Worm (Caenorhabditis elegans) whole organism, L4 larva: ENCODE results near the gene C15B12.4.

Source experiments
- T20F7.1 ChIP-seq: fragments of 200-800 bp; sonication (Bioruptor generic); optimal IDR thresholded peaks from 2 replicates; lab custom pipeline; 2018; ENCODE audit warnings: mild to moderate bottlenecking, missing genetic modification characterization, missing compliant biosample characterization
- T26A8.4 ChIP-seq: fragments of 200-800 bp; sonication (Bioruptor generic); IDR thresholded peaks from 2 replicates; pipeline ENCODE4 v1.3.6; 2022; ENCODE audit warnings: missing genetic modification characterization, missing compliant biosample characterization
- aha-1 ChIP-seq: fragments of 150-350 bp; peaks from one replicate; lab custom pipeline; 2014; ENCODE audit warnings: missing biosample characterization, missing genetic modification characterization
- ceh-44 ChIP-seq: fragments of 200-800 bp; sonication (Bioruptor generic); IDR thresholded peaks from 2 replicates; pipeline ENCODE4 v1.3.6; 2022; ENCODE audit warnings: missing genetic modification reagents, missing genetic modification characterization, missing compliant biosample characterization
- ces-1 ChIP-seq: fragments of 150-350 bp; sonication (generic microtip); optimal IDR thresholded peaks from 4 replicates; lab custom pipeline; 2014; ENCODE audit warnings: missing biosample characterization, missing genetic modification reagents, missing genetic modification characterization
- cey-2 ChIP-seq: sonication (generic microtip); optimal IDR thresholded peaks from 3 replicates; lab custom pipeline; 2017; ENCODE audit warnings: missing genetic modification characterization, mild to moderate bottlenecking, missing compliant biosample characterization, antibody characterized with exemption, borderline replicate concordance; ENCODE audit not compliant: insufficient read depth
- daf-16 ChIP-seq, 3 experiments: sonication (generic microtip); optimal IDR thresholded peaks; 2 replicates each; lab custom pipeline; 2016 to 2017; ENCODE audit warnings: missing genetic modification characterization in 3 of 3, missing genetic modification reagents in 3 of 3, mild to moderate bottlenecking in 2 of 3, missing compliant biosample characterization in 2 of 3, missing biosample characterization in 1 of 3, moderate library complexity in 1 of 3
- daf-19 ChIP-seq: fragments of 200-800 bp; sonication (Bioruptor generic); conservative IDR thresholded peaks from 2 replicates; pipeline ENCODE4 v1.3.6; 2022; ENCODE audit warnings: missing genetic modification characterization, missing compliant biosample characterization
- dmd-6 ChIP-seq: fragments of 200-800 bp; sonication (Bioruptor generic); IDR thresholded peaks from 2 replicates; pipeline ENCODE4 v1.3.6; 2022; ENCODE audit warnings: missing genetic modification reagents, missing genetic modification characterization, missing compliant biosample characterization
- dmd-8 ChIP-seq: fragments of 200-800 bp; sonication (Bioruptor generic); IDR thresholded peaks from 2 replicates; pipeline ENCODE4 v1.3.6; 2022; ENCODE audit warnings: missing genetic modification characterization, missing compliant biosample characterization
- dpl-1 ChIP-seq: fragments of 150-350 bp; optimal IDR thresholded peaks from 2 replicates; lab custom pipeline; 2014; ENCODE audit warnings: missing biosample characterization, missing genetic modification reagents, missing genetic modification characterization
- dve-1 ChIP-seq: sonication (generic microtip); optimal IDR thresholded peaks from 2 replicates; lab custom pipeline; 2017; ENCODE audit warnings: antibody characterized with exemption, mild to moderate bottlenecking, missing genetic modification characterization, missing compliant biosample characterization; ENCODE audit not compliant: insufficient read depth
- fkh-10 ChIP-seq: fragments of 150-350 bp; optimal IDR thresholded peaks from 2 replicates; lab custom pipeline; 2014; ENCODE audit warnings: missing biosample characterization, missing genetic modification reagents, missing genetic modification characterization
- fos-1 ChIP-seq: fragments of 150-350 bp; optimal IDR thresholded peaks from 2 replicates; lab custom pipeline; 2014; ENCODE audit warnings: missing biosample characterization, missing genetic modification characterization
- hlh-11 ChIP-seq: fragments of 200-800 bp; sonication (Bioruptor generic); optimal IDR thresholded peaks from 2 replicates; lab custom pipeline; 2018; ENCODE audit warnings: mild to moderate bottlenecking, missing genetic modification characterization, missing compliant biosample characterization
- hlh-30 ChIP-seq: sonication (generic microtip); optimal IDR thresholded peaks from 2 replicates; lab custom pipeline; 2017; ENCODE audit warnings: antibody characterized with exemption, mild to moderate bottlenecking, missing genetic modification characterization, missing compliant biosample characterization; ENCODE audit not compliant: insufficient read depth
- hmg-1.1 ChIP-seq: fragments of 200-800 bp; sonication (Bioruptor generic); IDR thresholded peaks from 2 replicates; pipeline ENCODE4 v1.3.6; 2022; ENCODE audit warnings: missing genetic modification reagents, missing genetic modification characterization, missing compliant biosample characterization
- jun-1 ChIP-seq: fragments of 150-350 bp; optimal IDR thresholded peaks from 2 replicates; lab custom pipeline; 2014; ENCODE audit warnings: missing biosample characterization, missing genetic modification reagents, missing genetic modification characterization
- lim-7 ChIP-seq: fragments of 200-800 bp; sonication (Bioruptor generic); IDR thresholded peaks from 2 replicates; pipeline ENCODE4 v1.3.6; 2022; ENCODE audit warnings: missing genetic modification characterization, missing compliant biosample characterization
- lin-13 ChIP-seq: fragments of 150-350 bp; optimal IDR thresholded peaks from 2 replicates; lab custom pipeline; 2014; ENCODE audit warnings: missing biosample characterization, missing genetic modification reagents, missing genetic modification characterization
- lin-29 ChIP-seq: fragments of 200-800 bp; sonication (Bioruptor generic); IDR thresholded peaks from 2 replicates; pipeline ENCODE4 v1.3.6; 2022; ENCODE audit warnings: missing genetic modification reagents, missing genetic modification characterization, missing compliant biosample characterization
- lin-38 ChIP-seq: fragments of 200-800 bp; sonication (Bioruptor generic); IDR thresholded peaks from 2 replicates; pipeline ENCODE4 v1.3.6; 2022; ENCODE audit warnings: missing genetic modification reagents, missing genetic modification characterization, missing compliant biosample characterization
- lir-3 ChIP-seq: sonication (generic microtip); optimal IDR thresholded peaks from 2 replicates; lab custom pipeline; 2016; ENCODE audit warnings: mild to moderate bottlenecking, missing genetic modification characterization, missing compliant biosample characterization
- mdl-1 ChIP-seq, 2 experiments: fragments of 150-350 bp in 1 of 2; sonication (generic microtip) in 1 of 2; optimal IDR thresholded peaks; 2 replicates each; lab custom pipeline; 2014 to 2017; ENCODE audit warnings: missing biosample characterization in 2 of 2, missing genetic modification characterization in 2 of 2
- mdt-29 ChIP-seq: fragments of 200-800 bp; sonication (Bioruptor generic); IDR thresholded peaks from 2 replicates; pipeline ENCODE4 v1.3.6; 2022; ENCODE audit warnings: missing genetic modification reagents, missing genetic modification characterization, missing compliant biosample characterization
- mxl-2 ChIP-seq: fragments of 200-800 bp; sonication (Bioruptor generic); conservative IDR thresholded peaks from 2 replicates; pipeline ENCODE4 v1.3.6; 2022; ENCODE audit warnings: missing genetic modification reagents, missing genetic modification characterization, missing compliant biosample characterization
- nhr-10 ChIP-seq: fragments of 150-350 bp; optimal IDR thresholded peaks from 2 replicates; lab custom pipeline; 2014; ENCODE audit warnings: missing biosample characterization, missing genetic modification characterization
- nhr-102 ChIP-seq: sonication (generic microtip); optimal IDR thresholded peaks from 2 replicates; lab custom pipeline; 2016; ENCODE audit warnings: mild to moderate bottlenecking, missing genetic modification characterization, moderate library complexity, missing compliant biosample characterization
- nhr-11 ChIP-seq: fragments of 150-350 bp; optimal IDR thresholded peaks from 2 replicates; lab custom pipeline; 2014; ENCODE audit warnings: missing biosample characterization, missing genetic modification characterization
- nhr-25 ChIP-seq: sonication (generic microtip); optimal IDR thresholded peaks from 2 replicates; lab custom pipeline; 2017; ENCODE audit warnings: missing genetic modification characterization, mild to moderate bottlenecking, missing compliant biosample characterization, antibody characterized with exemption, moderate library complexity, borderline replicate concordance; ENCODE audit not compliant: insufficient read depth
- nhr-28 ChIP-seq: fragments of 150-350 bp; optimal IDR thresholded peaks from 2 replicates; lab custom pipeline; 2014; ENCODE audit warnings: missing biosample characterization, missing genetic modification characterization
- nhr-42 ChIP-seq: fragments of 200-800 bp; sonication (Bioruptor generic); IDR thresholded peaks from 2 replicates; pipeline ENCODE4 v1.3.6; 2022; ENCODE audit warnings: missing genetic modification characterization, missing compliant biosample characterization
- sdz-12 ChIP-seq: fragments of 200-800 bp; sonication (Bioruptor generic); optimal IDR thresholded peaks from 2 replicates; lab custom pipeline; 2018; ENCODE audit warnings: mild to moderate bottlenecking, missing genetic modification characterization, missing compliant biosample characterization
- unc-130 ChIP-seq: sonication (generic microtip); optimal IDR thresholded peaks from 2 replicates; lab custom pipeline; 2016; ENCODE audit warnings: missing genetic modification reagents, missing genetic modification characterization, missing compliant biosample characterization
- unc-62 ChIP-seq, 3 experiments: fragments of 150-350 bp in 1 of 3; sonication (generic microtip); optimal IDR thresholded peaks in 2 of 3; peaks in 1 of 3; 1 replicate in 1 of 3; 2 replicates in 2 of 3; lab custom pipeline; 2014 to 2017; ENCODE audit warnings: missing biosample characterization in 3 of 3, missing genetic modification characterization in 3 of 3, missing genetic modification reagents in 3 of 3, missing genotype in 1 of 3
- zag-1 ChIP-seq: fragments of 150-350 bp; optimal IDR thresholded peaks from 2 replicates; lab custom pipeline; 2014; ENCODE audit warnings: missing biosample characterization, missing genetic modification characterization
- zfp-2 ChIP-seq: sonication (generic microtip); optimal IDR thresholded peaks from 2 replicates; lab custom pipeline; 2016; ENCODE audit warnings: mild to moderate bottlenecking, missing genetic modification characterization, missing compliant biosample characterization
- zfp-3 ChIP-seq: fragments of 200-800 bp; sonication (Bioruptor generic); conservative IDR thresholded peaks from 2 replicates; pipeline ENCODE4 v1.3.6; 2022; ENCODE audit warnings: missing genetic modification reagents, missing genetic modification characterization, missing compliant biosample characterization
- ztf-11 ChIP-seq: fragments of 150-350 bp; optimal IDR thresholded peaks from 2 replicates; lab custom pipeline; 2014; ENCODE audit warnings: missing biosample characterization, missing genetic modification characterization

Gene C15B12.4

ce11 chrX:6515267-6515666 is 41.7 kb upstream of the C15B12.4 start:
- no peak for TF ChIP-seq lim-7 (GFP tag; lab: Robert Waterston, UW)
- TF ChIP-seq ceh-44 (GFP tag; lab: Robert Waterston, UW): no peak
- no peak for TF ChIP-seq zfp-3 (GFP tag; lab: Robert Waterston, UW)
- TF ChIP-seq nhr-42 (GFP tag; lab: Robert Waterston, UW): no peak
- peak; percentile 76 for TF ChIP-seq hlh-30 (tag; lab: Kevin White, UChicago)
- no peak for TF ChIP-seq lir-3
- no peak for TF ChIP-seq mdt-29 (GFP tag; lab: Robert Waterston, UW)
- peak; percentile 10 for TF ChIP-seq nhr-25 (tag; lab: Kevin White, UChicago)
- TF ChIP-seq nhr-10: no peak
- no peak for TF ChIP-seq nhr-11 (tag; lab: Kevin White, UChicago)
- no peak for TF ChIP-seq lin-29 (GFP tag; lab: Robert Waterston, UW)
- no peak for TF ChIP-seq ztf-11 (tag; lab: Kevin White, UChicago)
- no peak for TF ChIP-seq hmg-1.1
- no peak for TF ChIP-seq fkh-10 (GFP tag; lab: Kevin White, UChicago)
- TF ChIP-seq mdl-1 (tag; optimal IDR thresholded peaks at IDR 0.05; lab: Kevin White, UChicago): peak in 1 of 2 experiments; percentile 22
- peak in 1 of 2 experiments; percentile 3 for TF ChIP-seq unc-62 (GFP tag; optimal IDR thresholded peaks at IDR 0.05 in 1 of 2; lab: Kevin White, UChicago)
- TF ChIP-seq unc-62 (tag; optimal IDR thresholded peaks at IDR 0.05; lab: Kevin White, UChicago): no peak
- no peak for TF ChIP-seq dve-1 (tag; lab: Kevin White, UChicago)
- TF ChIP-seq nhr-102 (tag; lab: Kevin White, UChicago): no peak
- TF ChIP-seq dmd-6 (GFP tag; lab: Robert Waterston, UW): no peak
- no peak for TF ChIP-seq daf-19 (GFP tag; lab: Robert Waterston, UW)
- TF ChIP-seq aha-1 (tag; lab: Kevin White, UChicago): peak; percentile 63
- TF ChIP-seq hlh-11 (tag; lab: Kevin White, UChicago): peak; percentile 50
- TF ChIP-seq nhr-28 (tag; lab: Kevin White, UChicago): peak; percentile 1
- TF ChIP-seq, all 104 proteins: peak for 7

- TF ChIP-seq dmd-6 (GFP tag; lab: Robert Waterston, UW) (peak; percentile 50), dmd-8 (GFP tag; lab: Robert Waterston, UW) (no peak), lin-38 (GFP tag; lab: Robert Waterston, UW) (no peak), dve-1 (tag; lab: Kevin White, UChicago) (peak; percentile 74), daf-16 (GFP tag; optimal IDR thresholded peaks at IDR 0.05; lab: Kevin White, UChicago) (peak in 1 of 2 experiments; percentile 6), daf-16 (tag; optimal IDR thresholded peaks at IDR 0.05; lab: Kevin White, UChicago) (peak; percentile 84), hlh-11 (tag; lab: Kevin White, UChicago) (peak; percentile 43), hmg-1.1 (no peak), fos-1 (tag; lab: Kevin White, UChicago) (no peak), lin-29 (GFP tag; lab: Robert Waterston, UW) (no peak)
- TF ChIP-seq, all 104 proteins: peak for 4
Measured at ce11 chrX:6514466-6514865, 40.9 kb upstream of the C15B12.4 start.

DNA sequence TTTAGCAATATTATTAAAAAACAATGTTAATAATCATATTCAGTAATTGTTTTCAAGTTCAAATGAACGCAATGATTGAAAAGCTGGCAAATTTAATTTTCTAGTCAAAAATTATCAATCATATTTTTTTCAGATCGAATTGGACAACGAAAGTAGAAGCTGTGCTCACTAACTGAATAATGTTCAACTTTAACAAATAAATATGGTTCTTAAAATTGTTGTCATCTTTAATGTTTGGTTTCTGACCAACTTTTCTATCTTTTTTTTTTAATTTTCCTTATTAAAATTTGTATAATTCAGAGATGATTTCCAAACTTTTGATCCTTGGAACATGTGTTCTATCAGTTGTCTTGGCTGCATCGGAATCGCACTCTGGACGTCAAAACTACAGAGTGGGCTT is 38.4 kb upstream of the C15B12.4 start, which contains the start of gene ttr-35:
Gene ttr-35 (plus strand): TSS at position 301 of the 400 bp plus-strand sequence.
- TF ChIP-seq dve-1 (tag; lab: Kevin White, UChicago) (no peak), T20F7.1 (GFP tag; lab: Kevin White, UChicago) (no peak), zfp-2 (tag; lab: Kevin White, UChicago) (no peak), T26A8.4 (no peak), dpl-1 (GFP tag; lab: Kevin White, UChicago) (no peak), cey-2 (tag; lab: Kevin White, UChicago) (no peak)
- TF ChIP-seq, all 104 proteins: peak for 0

DNA sequence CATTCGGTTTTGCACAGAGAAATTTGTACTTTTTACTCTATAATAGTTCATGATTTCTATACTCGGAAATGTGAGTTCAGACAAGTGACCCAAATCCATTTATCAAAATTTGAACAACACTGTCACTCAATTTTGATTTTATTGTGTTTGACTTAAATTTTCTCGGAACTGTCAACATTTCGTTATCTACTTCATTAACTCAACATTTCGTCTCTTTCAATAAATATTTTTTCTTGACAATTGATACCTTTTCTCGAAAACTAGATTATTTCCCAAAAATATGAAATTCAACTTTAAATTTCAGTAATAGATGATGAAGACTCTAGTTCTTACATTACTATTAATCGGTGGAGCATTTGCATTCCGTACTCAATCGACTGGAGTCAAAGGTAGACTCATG is 37.1 kb upstream of the C15B12.4 start, which contains the start of gene ttr-36:
Gene ttr-36 (plus strand): TSS at position 301 of the 400 bp plus-strand sequence.
- TF ChIP-seq ceh-44 (GFP tag; lab: Robert Waterston, UW): no peak
- TF ChIP-seq mdl-1 (tag; optimal IDR thresholded peaks at IDR 0.05; lab: Kevin White, UChicago): no peak
- TF ChIP-seq zag-1 (tag; lab: Kevin White, UChicago): no peak
- no peak for TF ChIP-seq mxl-2 (GFP tag; lab: Robert Waterston, UW)
- no peak for TF ChIP-seq unc-130 (GFP tag; lab: Kevin White, UChicago)
- no peak for TF ChIP-seq lin-13
- TF ChIP-seq daf-16 (GFP tag; optimal IDR thresholded peaks at IDR 0.05; lab: Kevin White, UChicago): no peak
- TF ChIP-seq daf-16 (tag; optimal IDR thresholded peaks at IDR 0.05; lab: Kevin White, UChicago): peak; percentile 68
- TF ChIP-seq lin-38 (GFP tag; lab: Robert Waterston, UW): no peak
- no peak for TF ChIP-seq nhr-102 (tag; lab: Kevin White, UChicago)
- TF ChIP-seq ces-1 (GFP tag; lab: Kevin White, UChicago): no peak
- no peak for TF ChIP-seq nhr-25 (tag; lab: Kevin White, UChicago)
- TF ChIP-seq dmd-8 (GFP tag; lab: Robert Waterston, UW): no peak
- peak; percentile 39; the same call in 1 of the 2 replicates for TF ChIP-seq dmd-6 (GFP tag; lab: Robert Waterston, UW)
- TF ChIP-seq jun-1: no peak
- TF ChIP-seq sdz-12: no peak
- TF ChIP-seq, all 104 proteins: peak for 2
